Fruit fly (Drosophila melanogaster) Kc167 (cell line): ENCODE data around the gene CG3842.

Experiments
- Myc ChIP-seq: fragments of >200 bp; optimal IDR thresholded peaks from 2 replicates; lab custom pipeline; 2017; ENCODE audit warnings: missing external identifiers
- Sin3A ChIP-seq: fragments of >200 bp; optimal IDR thresholded peaks from 2 replicates; lab custom pipeline; 2018; ENCODE audit warnings: missing external identifiers
- h ChIP-seq: fragments of >200 bp; optimal IDR thresholded peaks from 3 replicates; lab custom pipeline; 2018; ENCODE audit warnings: missing external identifiers
- insv ChIP-seq: fragments of >200 bp; optimal IDR thresholded peaks from 3 replicates; lab custom pipeline; 2018; ENCODE audit warnings: missing external identifiers

dm6 chrX:6351917-6352768 lies 14.6 kb downstream of the CG3842 start:
- TF ChIP-seq h (lab: Kevin White, UChicago): no peak
- no peak for TF ChIP-seq insv (lab: Kevin White, UChicago)
- no peak for TF ChIP-seq Sin3A (lab: Kevin White, UChicago)
- TF ChIP-seq Myc (lab: Kevin White, UChicago): no peak
